Worm (Caenorhabditis elegans): ENCODE data around the gene R02F11.10.

Gene R02F11.10

DNA sequence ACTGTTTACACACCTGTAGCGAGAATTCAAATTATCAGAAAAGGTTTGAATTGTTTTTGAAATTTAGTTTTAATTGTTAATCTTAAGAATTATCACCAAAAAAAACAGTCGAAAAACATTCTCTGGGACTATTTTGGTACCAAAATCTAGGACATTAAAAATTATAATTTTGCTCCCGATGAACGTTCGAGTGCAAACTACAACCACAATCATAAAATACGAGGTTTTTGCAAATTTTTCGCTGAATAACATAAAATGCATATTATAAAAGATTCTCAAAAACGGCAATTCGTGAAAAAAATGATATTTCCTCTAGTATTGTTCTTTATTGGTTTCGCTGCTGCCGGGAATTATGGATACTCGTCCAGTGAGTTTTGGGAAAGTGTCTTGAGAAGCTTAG, 1.4 kb downstream of the R02F11.10 start, which contains the start of gene R02F11.12:
Gene R02F11.12 (plus strand): TSS at position 301 of the 400 bp plus-strand sequence.
- no peak for TF ChIP-seq fos-1 (tag; optimal IDR thresholded peaks at IDR 0.05)
- TF ChIP-seq unc-62 (GFP tag; optimal IDR thresholded peaks at IDR 0.05) = no peak
- no peak for TF ChIP-seq sea-2 (GFP tag; optimal IDR thresholded peaks at IDR 0.05)
- no peak for TF ChIP-seq aly-2 (tag; optimal IDR thresholded peaks at IDR 0.05)
- TF ChIP-seq lsy-12 (tag; optimal IDR thresholded peaks at IDR 0.05) = no peak

DNA sequence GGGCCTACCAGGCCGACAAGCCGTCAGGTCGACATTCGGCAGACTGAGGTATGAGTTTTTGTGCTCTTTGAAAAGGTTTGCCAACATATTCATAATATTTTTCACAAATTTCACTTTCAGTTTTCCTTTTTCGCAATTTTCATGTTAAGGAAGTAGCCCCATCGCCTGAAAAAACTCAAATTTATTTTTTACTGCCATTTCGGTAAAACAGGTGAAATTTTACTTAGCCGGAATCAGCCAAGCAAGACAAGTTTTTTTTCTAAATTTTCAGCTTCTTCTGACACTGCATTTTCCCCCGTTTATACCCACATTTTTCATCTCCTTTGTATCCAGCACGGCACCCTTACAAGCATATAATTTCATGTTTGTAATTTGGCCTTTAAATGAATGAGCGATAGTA, 2.6 kb downstream of the R02F11.10 start, which contains the start of gene R02F11.11:
Gene R02F11.11 (plus strand): TSS at position 301 of the 400 bp plus-strand sequence.
- TF ChIP-seq ama-1 (optimal IDR thresholded peaks at IDR 0.05) = no peak
- TF ChIP-seq nhr-77 (tag; optimal IDR thresholded peaks at IDR 0.05) = no peak
- no peak for TF ChIP-seq lsy-12 (tag; optimal IDR thresholded peaks at IDR 0.05)
- no peak for TF ChIP-seq snpc-4 (tag; optimal IDR thresholded peaks at IDR 0.05)
- TF ChIP-seq jun-1 (tag; optimal IDR thresholded peaks at IDR 0.05) = no peak
- TF ChIP-seq ceh-16 (tag; optimal IDR thresholded peaks at IDR 0.05) = no peak
- no peak for TF ChIP-seq sea-2 (GFP tag; optimal IDR thresholded peaks at IDR 0.05)
- no peak for TF ChIP-seq ceh-28 (tag; optimal IDR thresholded peaks at IDR 0.05)
- TF ChIP-seq R02D3.7 (tag; optimal IDR thresholded peaks at IDR 0.05) = no peak
- no peak for TF ChIP-seq skn-1 (tag; optimal IDR thresholded peaks at IDR 0.05)
- no peak for TF ChIP-seq fkh-2 (tag; optimal IDR thresholded peaks at IDR 0.05)
- TF ChIP-seq nhr-237 (tag; optimal IDR thresholded peaks at IDR 0.05) = no peak
- TF ChIP-seq egl-27 (tag; optimal IDR thresholded peaks at IDR 0.05) = no peak
- no peak for TF ChIP-seq lin-39 (tag; optimal IDR thresholded peaks at IDR 0.05)
- no peak for TF ChIP-seq ceh-82 (tag; optimal IDR thresholded peaks at IDR 0.05)
- TF ChIP-seq pqm-1 (tag; optimal IDR thresholded peaks at IDR 0.05) = no peak
- TF ChIP-seq pha-4 (tag; optimal IDR thresholded peaks at IDR 0.05) = no peak

DNA sequence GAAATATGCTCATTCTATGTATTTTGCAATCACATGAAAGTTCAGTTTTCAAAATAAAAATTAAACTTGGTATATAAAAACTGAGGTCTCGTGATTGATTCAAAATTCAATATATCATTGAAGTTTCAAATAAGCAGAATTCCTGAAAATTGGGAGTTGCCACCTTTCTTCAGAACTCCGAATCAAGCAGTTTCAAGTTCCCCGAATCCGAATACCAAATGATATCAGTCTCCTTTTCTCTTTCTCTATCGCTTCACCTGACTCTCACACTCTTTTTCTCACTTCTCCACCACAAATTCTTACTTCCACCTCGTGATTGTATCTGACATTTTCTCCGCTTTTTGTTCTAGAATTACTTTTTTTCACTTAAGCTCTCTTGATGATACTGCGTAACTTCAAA, 5.4 kb downstream of the R02F11.10 start, which contains the start of gene R02F11.2:
Gene R02F11.2 (plus strand): TSS at position 292 of the 400 bp plus-strand sequence.
- TF ChIP-seq nhr-11 (tag; optimal IDR thresholded peaks at IDR 0.05) = peak; percentile 45
- no peak for TF ChIP-seq aly-2 (tag; optimal IDR thresholded peaks at IDR 0.05)
- no peak for TF ChIP-seq daf-12 (tag; optimal IDR thresholded peaks at IDR 0.05)

DNA sequence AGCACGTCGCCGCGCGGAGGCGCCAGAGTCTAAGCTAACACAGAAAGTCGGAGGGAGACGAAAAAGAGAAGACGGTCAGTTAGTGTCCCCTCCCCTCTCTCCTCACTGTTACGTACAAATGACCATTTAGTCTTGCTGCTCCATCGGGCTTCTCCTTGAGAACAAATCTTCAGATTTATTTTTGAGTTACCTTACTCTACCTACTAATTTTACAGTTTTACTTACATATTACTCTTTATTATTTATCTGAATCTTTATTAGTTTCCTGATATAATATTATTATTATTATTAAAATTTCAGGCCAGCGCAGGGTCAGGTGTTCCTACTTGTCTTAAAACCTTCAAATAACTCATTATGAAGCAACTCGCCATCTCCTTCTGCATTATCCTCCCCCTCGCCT, 11.9 kb downstream of the R02F11.10 start, which contains the start of gene R02F11.1:
Gene R02F11.1 (plus strand): TSS at position 301 of the 400 bp plus-strand sequence.
- no peak for TF ChIP-seq tbx-2 (tag; optimal IDR thresholded peaks at IDR 0.05)

DNA sequence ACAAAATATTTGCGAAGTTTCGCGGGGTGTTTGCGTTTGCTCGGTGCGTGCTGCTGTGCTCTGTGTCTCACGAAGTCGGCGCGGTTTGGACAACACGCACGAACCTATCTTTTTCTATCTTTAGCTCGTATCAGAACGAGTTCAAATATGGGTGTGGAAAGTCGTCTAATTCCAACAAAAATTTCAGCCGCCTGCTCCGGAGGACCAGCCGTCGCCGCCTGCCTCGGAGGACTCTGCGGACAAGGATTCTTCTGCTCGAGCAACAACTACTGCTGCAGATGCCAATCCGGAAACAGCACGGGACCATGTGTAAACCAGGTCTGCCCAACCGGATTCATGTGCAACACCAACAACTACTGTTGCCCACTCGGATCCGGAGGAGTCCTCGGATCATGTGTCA, 13.0 kb downstream of the R02F11.10 start:
- TF ChIP-seq mml-1 (tag; optimal IDR thresholded peaks at IDR 0.05) (no peak), pha-4 (tag; optimal IDR thresholded peaks at IDR 0.05) (no peak), nhr-23 (tag; optimal IDR thresholded peaks at IDR 0.05) (no peak), ZK546.5 (tag; optimal IDR thresholded peaks at IDR 0.05) (no peak), nhr-76 (tag; optimal IDR thresholded peaks at IDR 0.05) (no peak), elt-2 (tag; optimal IDR thresholded peaks at IDR 0.05) (no peak), nhr-28 (tag; optimal IDR thresholded peaks at IDR 0.05) (no peak), tbx-2 (tag; optimal IDR thresholded peaks at IDR 0.05) (no peak), pqm-1 (tag; optimal IDR thresholded peaks at IDR 0.05) (no peak), daf-12 (tag; optimal IDR thresholded peaks at IDR 0.05) (no peak), skn-1 (tag; optimal IDR thresholded peaks at IDR 0.05) (no peak), sea-2 (GFP tag; optimal IDR thresholded peaks at IDR 0.05) (no peak), ceh-9 (tag; optimal IDR thresholded peaks at IDR 0.05) (no peak), ceh-28 (tag; optimal IDR thresholded peaks at IDR 0.05) (no peak), fos-1 (tag; optimal IDR thresholded peaks at IDR 0.05) (no peak), lsy-12 (tag; optimal IDR thresholded peaks at IDR 0.05) (no peak), unc-62 (GFP tag; optimal IDR thresholded peaks at IDR 0.05) (no peak), egl-5 (tag; optimal IDR thresholded peaks at IDR 0.05) (no peak)

DNA sequence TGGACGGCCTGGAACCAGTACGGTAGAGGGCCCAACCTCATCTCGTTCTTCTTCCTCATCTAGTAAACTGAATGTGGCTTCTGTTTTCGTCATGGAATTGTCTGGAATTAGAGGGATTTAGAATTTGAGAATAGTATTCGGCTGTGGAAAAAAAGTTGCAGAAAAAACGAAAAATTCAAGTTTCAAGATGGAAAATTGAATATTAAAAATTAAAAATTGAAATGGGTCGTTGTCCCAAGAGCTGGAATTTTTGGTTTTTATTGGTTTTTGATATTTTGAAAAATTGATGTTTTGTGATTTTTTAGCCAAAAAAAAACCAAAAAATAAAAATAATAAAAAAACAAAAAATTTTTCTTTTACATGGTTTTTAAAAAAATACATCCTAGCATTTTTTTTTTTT, 16.9 kb downstream of the R02F11.10 start, which contains the start of gene R02F11.3:
Gene R02F11.3 (minus strand): TSS at position 101 of the 400 bp plus-strand sequence.
- TF ChIP-seq sea-2 (GFP tag; optimal IDR thresholded peaks at IDR 0.05) = no peak
- no peak for TF ChIP-seq fkh-10 (GFP tag; optimal IDR thresholded peaks at IDR 0.05)
- TF ChIP-seq ceh-82 (tag; optimal IDR thresholded peaks at IDR 0.05) = no peak
- TF ChIP-seq skn-1 (tag; optimal IDR thresholded peaks at IDR 0.05) = no peak
- no peak for TF ChIP-seq R02D3.7 (tag; optimal IDR thresholded peaks at IDR 0.05)
- TF ChIP-seq tbx-2 (tag; optimal IDR thresholded peaks at IDR 0.05) = no peak
- TF ChIP-seq ztf-4 (tag; optimal IDR thresholded peaks at IDR 0.05) = no peak
- TF ChIP-seq eor-1 (tag; optimal IDR thresholded peaks at IDR 0.05) = no peak
- no peak for TF ChIP-seq ceh-9 (tag; optimal IDR thresholded peaks at IDR 0.05)
- TF ChIP-seq elt-2 (tag; optimal IDR thresholded peaks at IDR 0.05) = no peak
- no peak for TF ChIP-seq unc-39 (tag; optimal IDR thresholded peaks at IDR 0.05)

All from whole organism, L3 larva.